Fruit fly (Drosophila melanogaster) whole organism, adult: ENCODE results near the gene CG32270.
A peak's percentile ranks its signal among the peaks of the same experiment; 100 is the strongest.

Experiments
- CG12768 ChIP-seq: fragments of 200-800 bp; sonication (Bioruptor generic); optimal IDR thresholded peaks from 2 replicates; lab custom pipeline; 2017; ENCODE audit warnings: missing biosample characterization, missing genetic modification characterization, mild to moderate bottlenecking, moderate library complexity, missing genetic modification reagents
- CG1620 ChIP-seq: fragments of 200-800 bp; sonication (Bioruptor generic); optimal IDR thresholded peaks from 2 replicates; lab custom pipeline; 2016; ENCODE audit warnings: missing biosample characterization, missing genetic modification characterization
- CG33017 ChIP-seq: fragments of 200-800 bp; sonication (Bioruptor generic); optimal IDR thresholded peaks from 2 replicates; lab custom pipeline; 2018; ENCODE audit warnings: missing biosample characterization, mild to moderate bottlenecking, missing genetic modification characterization, moderate library complexity
- CG5204 ChIP-seq: fragments of 200-800 bp; sonication (Bioruptor generic); optimal IDR thresholded peaks from 2 replicates; lab custom pipeline; 2016; ENCODE audit warnings: missing biosample characterization, missing genetic modification characterization
- CG7101 ChIP-seq: fragments of 200-800 bp; sonication (Bioruptor generic); optimal IDR thresholded peaks from 2 replicates; lab custom pipeline; 2018; ENCODE audit warnings: missing biosample characterization, mild to moderate bottlenecking, missing genetic modification characterization, moderate library complexity
- Crg-1 ChIP-seq: fragments of 200-800 bp; sonication (Bioruptor generic); optimal IDR thresholded peaks from 2 replicates; lab custom pipeline; 2016; ENCODE audit warnings: missing biosample characterization, missing genetic modification characterization
- Hr96 ChIP-seq: fragments of 200-800 bp; sonication (Bioruptor generic); optimal IDR thresholded peaks from 2 replicates; lab custom pipeline; 2016; ENCODE audit warnings: missing biosample characterization, missing genetic modification characterization
- cic ChIP-seq: fragments of 200-800 bp; sonication (Bioruptor generic); optimal IDR thresholded peaks from 2 replicates; lab custom pipeline; 2017; ENCODE audit warnings: missing biosample characterization, mild to moderate bottlenecking, missing genetic modification characterization, moderate library complexity
- cnc ChIP-seq, 2 experiments: fragments of >200 bp; optimal IDR thresholded peaks; 2 replicates each; lab custom pipeline; 2017
- kay ChIP-seq: fragments of 200-800 bp; sonication (Bioruptor generic); peaks from one replicate; lab custom pipeline; 2016; ENCODE audit warnings: missing biosample characterization, missing genetic modification characterization, borderline replicate concordance
- ovo ChIP-seq: fragments of 200-800 bp; sonication (Bioruptor generic); optimal IDR thresholded peaks from 2 replicates; lab custom pipeline; 2016; ENCODE audit warnings: missing biosample characterization, missing genetic modification characterization
- tj ChIP-seq: fragments of 200-800 bp; sonication (Bioruptor generic); optimal IDR thresholded peaks from 3 replicates; lab custom pipeline; 2017; ENCODE audit warnings: missing biosample characterization, mild to moderate bottlenecking, missing genetic modification characterization, moderate library complexity

DNA sequence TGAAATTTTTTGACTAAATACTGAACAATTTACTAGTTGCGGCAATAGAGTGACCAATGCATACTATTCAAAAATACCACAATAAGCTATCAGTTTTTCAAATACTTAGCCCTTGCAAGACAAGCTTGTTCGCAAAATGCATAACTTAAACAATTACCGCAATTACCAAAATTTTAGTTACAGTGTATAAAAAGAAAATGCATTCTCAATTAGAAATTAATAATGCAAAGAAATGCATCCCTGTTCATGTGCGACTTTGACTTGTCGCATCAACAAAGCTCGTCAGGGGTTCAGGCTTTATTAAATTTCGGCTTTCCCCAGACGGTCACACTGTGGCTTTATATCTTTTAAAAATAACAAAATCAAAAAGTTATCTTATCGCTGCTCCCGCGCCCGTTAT is 10.1 kb upstream of the CG32270 start, which contains the start of the genes hob and nSMase:
- TF ChIP-seq Crg-1 (GFP tag; lab: Kevin White, UChicago) (no peak), tj (GFP tag; lab: Kevin White, UChicago) (peak; percentile 8), CG12768 (GFP tag; lab: Kevin White, UChicago) (no peak), cic (GFP tag; lab: Kevin White, UChicago) (peak; percentile 47), CG5204 (GFP tag; lab: Kevin White, UChicago) (no peak), Hr96 (no peak), kay (GFP tag; lab: Kevin White, UChicago) (no peak), CG7101 (peak; percentile 33), CG1620 (GFP tag; lab: Kevin White, UChicago) (peak; percentile 13), cnc (optimal IDR thresholded peaks at IDR 0.05; lab: Kevin White, UChicago) (no peak), CG33017 (tag; lab: Kevin White, UChicago) (no peak), ovo (GFP tag; lab: Kevin White, UChicago) (no peak)
